Worm (Caenorhabditis elegans) whole organism, L1 larva: ENCODE data around the gene bus-1.

Experiments used
- ceh-88 ChIP-seq: fragments of 200-800 bp; sonication (Bioruptor generic); IDR thresholded peaks from 2 replicates; pipeline ENCODE4 v1.3.6; 2022; ENCODE audit warnings: missing genetic modification characterization, missing compliant biosample characterization
- dsc-1 ChIP-seq: sonication (generic microtip); optimal IDR thresholded peaks from 2 replicates; lab custom pipeline; 2016; ENCODE audit warnings: mild to moderate bottlenecking, missing genetic modification characterization, missing compliant biosample characterization
- fkh-10 ChIP-seq: sonication (generic microtip); optimal IDR thresholded peaks from 2 replicates; lab custom pipeline; 2017; ENCODE audit warnings: missing biosample characterization, missing genetic modification reagents, missing genetic modification characterization
- grh-1 ChIP-seq: fragments of 200-800 bp; sonication (Bioruptor generic); IDR thresholded peaks from 2 replicates; pipeline ENCODE4 v1.3.6; 2022; ENCODE audit warnings: missing genetic modification reagents, missing genetic modification characterization, missing compliant biosample characterization
- hlh-17 ChIP-seq: fragments of 200-800 bp; sonication (Bioruptor generic); optimal IDR thresholded peaks from 2 replicates; lab custom pipeline; 2018; ENCODE audit warnings: missing genetic modification characterization, mild to moderate bottlenecking, missing compliant biosample characterization, moderate library complexity, borderline replicate concordance
- nhr-237 ChIP-seq: fragments of 150-350 bp; optimal IDR thresholded peaks from 2 replicates; lab custom pipeline; 2014; ENCODE audit warnings: missing biosample characterization, missing genetic modification characterization
- nhr-28 ChIP-seq: fragments of 150-350 bp; optimal IDR thresholded peaks from 2 replicates; lab custom pipeline; 2014; ENCODE audit warnings: missing biosample characterization, missing genetic modification characterization
- nhr-76 ChIP-seq: sonication (generic microtip); optimal IDR thresholded peaks from 2 replicates; lab custom pipeline; 2017; ENCODE audit warnings: missing biosample characterization, missing genetic modification characterization
- nhr-77 ChIP-seq: fragments of 150-350 bp; optimal IDR thresholded peaks from 2 replicates; lab custom pipeline; 2014; ENCODE audit warnings: missing biosample characterization, missing genetic modification characterization
- rnt-1 ChIP-seq: sonication (generic microtip); optimal IDR thresholded peaks from 2 replicates; lab custom pipeline; 2016; ENCODE audit warnings: mild to moderate bottlenecking, missing genetic modification characterization, moderate library complexity, missing compliant biosample characterization
- skn-1 ChIP-seq: fragments of 150-350 bp; optimal IDR thresholded peaks from 2 replicates; lab custom pipeline; 2014; ENCODE audit warnings: missing biosample characterization, missing genetic modification characterization
- snpc-4 ChIP-seq: fragments of 150-350 bp; optimal IDR thresholded peaks from 2 replicates; lab custom pipeline; 2014; ENCODE audit warnings: missing biosample characterization, missing genetic modification characterization
- zag-1 ChIP-seq: fragments of 150-350 bp; optimal IDR thresholded peaks from 2 replicates; lab custom pipeline; 2014; ENCODE audit warnings: missing biosample characterization, missing genetic modification characterization

DNA sequence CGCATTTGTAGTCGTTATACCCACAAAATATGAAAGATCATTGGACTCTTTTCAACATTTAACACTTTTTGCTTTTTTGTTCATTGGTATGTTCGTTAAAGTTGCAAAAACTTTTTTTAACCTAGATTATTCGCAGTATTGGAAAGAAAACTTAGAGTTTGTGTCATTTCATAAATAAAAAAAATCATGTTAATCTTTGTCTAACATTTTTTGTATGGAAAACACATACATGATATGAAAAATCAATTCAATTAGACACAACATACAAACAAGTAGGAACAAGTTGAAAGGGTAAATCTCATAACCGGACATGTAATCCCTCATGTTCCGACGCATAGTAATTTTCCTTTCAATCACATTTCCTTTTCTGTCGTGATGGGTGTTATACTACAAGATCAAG, 23.4 kb downstream of the bus-1 start, which contains the start of gene F59E11.2:
- TF ChIP-seq snpc-4 (tag; lab: Kevin White, UChicago) (no peak), ceh-88 (GFP tag; lab: Robert Waterston, UW) (no peak), skn-1 (tag; lab: Kevin White, UChicago) (no peak), nhr-76 (tag; lab: Kevin White, UChicago) (no peak), nhr-28 (tag; lab: Kevin White, UChicago) (no peak), zag-1 (tag; lab: Kevin White, UChicago) (no peak), rnt-1 (no peak), grh-1 (no peak), dsc-1 (no peak), nhr-237 (tag; lab: Kevin White, UChicago) (no peak), hlh-17 (GFP tag; lab: Kevin White, UChicago) (no peak), nhr-77 (no peak), fkh-10 (no peak)
